Worm (Caenorhabditis elegans): ENCODE measurements around the gene jmjd-2.
A peak's percentile ranks its signal among the peaks of the same experiment; 100 is the strongest.

jmjd-2 gene

ce11 chrII:14236569-14236968 is 6.8 kb downstream of the jmjd-2 start:
- no peak for TF ChIP-seq nhr-11 (tag; optimal IDR thresholded peaks at IDR 0.05)
- no peak for TF ChIP-seq lin-15B (tag; optimal IDR thresholded peaks at IDR 0.05)
- no peak for TF ChIP-seq aly-2 (tag; optimal IDR thresholded peaks at IDR 0.05)
- TF ChIP-seq fkh-2 (tag; optimal IDR thresholded peaks at IDR 0.05): no peak
- TF ChIP-seq jun-1 (tag; optimal IDR thresholded peaks at IDR 0.05): no peak
- TF ChIP-seq tbx-2 (tag; optimal IDR thresholded peaks at IDR 0.05): no peak
- no peak for TF ChIP-seq hmg-11 (tag; optimal IDR thresholded peaks at IDR 0.05)
- no peak for TF ChIP-seq ztf-11 (tag; optimal IDR thresholded peaks at IDR 0.05)
- no peak for TF ChIP-seq lsy-12 (tag; optimal IDR thresholded peaks at IDR 0.05)
- no peak for TF ChIP-seq nhr-67 (tag; optimal IDR thresholded peaks at IDR 0.05)
- no peak for TF ChIP-seq mdl-1 (tag; optimal IDR thresholded peaks at IDR 0.05)
- TF ChIP-seq elt-1 (tag; optimal IDR thresholded peaks at IDR 0.05): no peak
- no peak for TF ChIP-seq lin-39 (tag; optimal IDR thresholded peaks at IDR 0.05)
- no peak for TF ChIP-seq pha-4 (tag; optimal IDR thresholded peaks at IDR 0.05)
- no peak for TF ChIP-seq ceh-82 (tag; optimal IDR thresholded peaks at IDR 0.05)

ce11 chrII:14234375-14235102 is 8.9 kb downstream of the jmjd-2 start:
- peak; percentile 52 for TF ChIP-seq elt-2 (tag; optimal IDR thresholded peaks at IDR 0.05)
- no peak for TF ChIP-seq hmg-11 (tag; optimal IDR thresholded peaks at IDR 0.05)

- TF ChIP-seq fos-1 (tag; optimal IDR thresholded peaks at IDR 0.05) (no peak), hmg-11 (tag; optimal IDR thresholded peaks at IDR 0.05) (peak; percentile 36), pha-4 (tag; optimal IDR thresholded peaks at IDR 0.05) (peak; percentile 8), nfya-1 (tag; optimal IDR thresholded peaks at IDR 0.05; ENCODE audit: insufficient read depth) (peak; percentile 2), tbx-2 (tag; optimal IDR thresholded peaks at IDR 0.05) (no peak), elt-2 (tag; optimal IDR thresholded peaks at IDR 0.05) (peak; percentile 42)
Measured at ce11 chrII:14233879-14234278, 9.5 kb downstream of the jmjd-2 start, which contains the start of gene men-1. men-1 (minus strand) TSS chrII:14234120.

- TF ChIP-seq fkh-2 (tag; optimal IDR thresholded peaks at IDR 0.05): no peak
- no peak for TF ChIP-seq sea-2 (GFP tag; optimal IDR thresholded peaks at IDR 0.05)
- TF ChIP-seq ama-1 (optimal IDR thresholded peaks at IDR 0.05): no peak
- no peak for TF ChIP-seq daf-12 (tag; optimal IDR thresholded peaks at IDR 0.05)
- no peak for TF ChIP-seq nhr-11 (tag; optimal IDR thresholded peaks at IDR 0.05)
- TF ChIP-seq snpc-4 (tag; optimal IDR thresholded peaks at IDR 0.05): no peak
- TF ChIP-seq zag-1 (tag; optimal IDR thresholded peaks at IDR 0.05): no peak
- no peak for TF ChIP-seq nfya-1 (tag; optimal IDR thresholded peaks at IDR 0.05; ENCODE audit: insufficient read depth)
- no peak for TF ChIP-seq jun-1 (tag; optimal IDR thresholded peaks at IDR 0.05)
- TF ChIP-seq nhr-77 (tag; optimal IDR thresholded peaks at IDR 0.05): no peak
- no peak for TF ChIP-seq lin-39 (tag; optimal IDR thresholded peaks at IDR 0.05)
- no peak for TF ChIP-seq nhr-23 (tag; optimal IDR thresholded peaks at IDR 0.05)
- TF ChIP-seq elt-1 (tag; optimal IDR thresholded peaks at IDR 0.05): no peak
- TF ChIP-seq hmg-11 (tag; optimal IDR thresholded peaks at IDR 0.05): no peak
- TF ChIP-seq lin-15B (tag; optimal IDR thresholded peaks at IDR 0.05): no peak
- no peak for TF ChIP-seq elt-3 (tag; optimal IDR thresholded peaks at IDR 0.05)
- TF ChIP-seq unc-39 (tag; optimal IDR thresholded peaks at IDR 0.05): no peak
- no peak for TF ChIP-seq mdl-1 (tag; optimal IDR thresholded peaks at IDR 0.05)
- no peak for TF ChIP-seq pha-4 (tag; optimal IDR thresholded peaks at IDR 0.05)
Measured at ce11 chrII:14230938-14231337, 12.5 kb downstream of the jmjd-2 start.

ce11 chrII:14230075-14230474 is 13.3 kb downstream of the jmjd-2 start:
- no peak for TF ChIP-seq nhr-237 (tag; optimal IDR thresholded peaks at IDR 0.05)
- TF ChIP-seq nfya-1 (tag; optimal IDR thresholded peaks at IDR 0.05; ENCODE audit: insufficient read depth): no peak
- TF ChIP-seq fkh-2 (tag; optimal IDR thresholded peaks at IDR 0.05): no peak
- no peak for TF ChIP-seq sea-2 (GFP tag; optimal IDR thresholded peaks at IDR 0.05)
- TF ChIP-seq elt-1 (tag; optimal IDR thresholded peaks at IDR 0.05): no peak
- no peak for TF ChIP-seq egl-27 (tag; optimal IDR thresholded peaks at IDR 0.05)

ce11 chrII:14226175-14226574 is 17.2 kb downstream of the jmjd-2 start, which contains the start of gene Y48B6A.13:
Y48B6A.13 (minus strand) TSS chrII:14226275.
- no peak for TF ChIP-seq jun-1 (tag; optimal IDR thresholded peaks at IDR 0.05)
- no peak for TF ChIP-seq ztf-11 (tag; optimal IDR thresholded peaks at IDR 0.05)
- no peak for TF ChIP-seq nhr-23 (tag; optimal IDR thresholded peaks at IDR 0.05)
